Fruit fly (Drosophila melanogaster): Measurements from ENCODE around the gene Ref1.

The Ref1 gene

dm6 chr3R:7037250-7037802 lies 42.9 kb downstream of the Ref1 start (continued):
- no peak for TF ChIP-seq CG7786 (GFP tag; optimal IDR thresholded peaks at IDR 0.05)
- TF ChIP-seq CG33557 (GFP tag; optimal IDR thresholded peaks at IDR 0.05) = peak; percentile 36
- 0 out of 2 replicates have a peak, but pooled peaks have one; percentile 39 for TF ChIP-seq CG4360 (GFP tag; IDR thresholded peaks at IDR 0.05)
- no peak for TF ChIP-seq CG15269 (tag; optimal IDR thresholded peaks at IDR 0.05)
- TF ChIP-seq Rfx (GFP tag; IDR thresholded peaks at IDR 0.05) = 0 out of 2 replicates have a peak, but pooled peaks have one; percentile 18
- TF ChIP-seq CG8281 (tag; optimal IDR thresholded peaks at IDR 0.05) = no peak
- no peak for TF ChIP-seq inv (GFP tag; IDR thresholded peaks at IDR 0.05; ENCODE audit: partially characterized antibody)
- TF ChIP-seq pzg (GFP tag; optimal IDR thresholded peaks at IDR 0.05) = peak; percentile 3
- no peak; the same call in 2 of the 3 replicates for TF ChIP-seq Opbp (GFP tag; IDR thresholded peaks at IDR 0.05; ENCODE audit: partially characterized antibody)
- TF ChIP-seq CG11504 (tag; optimal IDR thresholded peaks at IDR 0.05) = peak; percentile 23
- TF ChIP-seq CG2875 (GFP tag; optimal IDR thresholded peaks at IDR 0.05) = no peak
- TF ChIP-seq CG10654 (GFP tag; optimal IDR thresholded peaks at IDR 0.05) = no peak
- no peak for TF ChIP-seq aop (GFP tag; IDR thresholded peaks at IDR 0.05)
- no peak for TF ChIP-seq Optix (GFP tag; IDR thresholded peaks at IDR 0.05)
- TF ChIP-seq danr (GFP tag; IDR thresholded peaks at IDR 0.05) = no peak
- no peak for TF ChIP-seq CG4707 (GFP tag; optimal IDR thresholded peaks at IDR 0.05)
- TF ChIP-seq otp (GFP tag; IDR thresholded peaks at IDR 0.05) = no peak
- peak; percentile 14 for TF ChIP-seq CG2712 (tag; optimal IDR thresholded peaks at IDR 0.05)
- no peak for TF ChIP-seq Atf3 (GFP tag; optimal IDR thresholded peaks at IDR 0.05)
- no peak for TF ChIP-seq ERR (GFP tag; optimal IDR thresholded peaks at IDR 0.05)
- no peak for TF ChIP-seq pnt (GFP tag; optimal IDR thresholded peaks at IDR 0.05)
- TF ChIP-seq CG4617 (GFP tag; optimal IDR thresholded peaks at IDR 0.05; ENCODE audit: borderline replicate concordance) = no peak
- TF ChIP-seq CoRest (tag; optimal IDR thresholded peaks at IDR 0.05) = peak; percentile 43
- TF ChIP-seq phol (tag; optimal IDR thresholded peaks at IDR 0.05) = peak; percentile 83
- no peak for TF ChIP-seq cato (GFP tag; optimal IDR thresholded peaks at IDR 0.05; ENCODE audit: borderline replicate concordance)
- TF ChIP-seq lmd (GFP tag; IDR thresholded peaks at IDR 0.05) = no peak
- TF ChIP-seq Xrp1 (GFP tag; IDR thresholded peaks at IDR 0.05) = peak; percentile 42; the same call in 1 of the 2 replicates
- peak; percentile 72 for TF ChIP-seq CG17829 (tag; optimal IDR thresholded peaks at IDR 0.05)
- no peak for TF ChIP-seq peb (GFP tag; IDR thresholded peaks at IDR 0.05)
- no peak for TF ChIP-seq repo (GFP tag; optimal IDR thresholded peaks at IDR 0.05)
- TF ChIP-seq tx (GFP tag; optimal IDR thresholded peaks at IDR 0.05) = no peak
- no peak; the same call in 1 of the 2 replicates for TF ChIP-seq E2f2 (GFP tag; IDR thresholded peaks at IDR 0.05)
- TF ChIP-seq CG6791 (GFP tag; IDR thresholded peaks at IDR 0.05; ENCODE audit: partially characterized antibody) = no peak; the same call in 2 of the 3 replicates
- no peak for TF ChIP-seq Dp (GFP tag; optimal IDR thresholded peaks at IDR 0.05)
- peak; percentile 31 for TF ChIP-seq gro (GFP tag; optimal IDR thresholded peaks at IDR 0.05)
- TF ChIP-seq Kr (GFP tag; optimal IDR thresholded peaks at IDR 0.05) = peak; percentile 100
- no peak for TF ChIP-seq Hr3 (GFP tag; optimal IDR thresholded peaks at IDR 0.05)
- peak; percentile 3 for TF ChIP-seq pho (GFP tag; optimal IDR thresholded peaks at IDR 0.05)
- no peak for TF ChIP-seq CG16815 (GFP tag; optimal IDR thresholded peaks at IDR 0.05)
- no peak for TF ChIP-seq CG1233 (GFP tag; optimal IDR thresholded peaks at IDR 0.05)
- TF ChIP-seq ftz-f1 (GFP tag; optimal IDR thresholded peaks at IDR 0.05) = no peak
- TF ChIP-seq tna (GFP tag; IDR thresholded peaks at IDR 0.05; ENCODE audit: partially characterized antibody) = 0 out of 2 replicates have a peak, but pooled peaks have one; percentile 22
- TF ChIP-seq CG7745 (tag; optimal IDR thresholded peaks at IDR 0.05) = no peak
- TF ChIP-seq CG16779 (GFP tag; IDR thresholded peaks at IDR 0.05) = no peak
- no peak for TF ChIP-seq unc-4 (GFP tag; IDR thresholded peaks at IDR 0.05; ENCODE audit: partially characterized antibody)
- no peak for TF ChIP-seq CG12744 (GFP tag; optimal IDR thresholded peaks at IDR 0.05)
- TF ChIP-seq Xbp1 (GFP tag; optimal IDR thresholded peaks at IDR 0.05) = peak; percentile 10
- no peak for TF ChIP-seq NfI (GFP tag; optimal IDR thresholded peaks at IDR 0.05)
- peak; percentile 57 for TF ChIP-seq Abd-B (GFP tag; optimal IDR thresholded peaks at IDR 0.05)
- no peak for TF ChIP-seq CG7357 (GFP tag; IDR thresholded peaks at IDR 0.05)

Measured in whole organism, embryonic.